Worm (Caenorhabditis elegans) whole organism, L2 larva: ENCODE data around the gene nspc-5.

Experiments
- aly-2 ChIP-seq: fragments of 150-350 bp; optimal IDR thresholded peaks from 2 replicates; lab custom pipeline; 2014; ENCODE audit warnings: missing biosample characterization, missing genetic modification characterization
- unc-39 ChIP-seq: fragments of 150-350 bp; optimal IDR thresholded peaks from 2 replicates; lab custom pipeline; 2014; ENCODE audit warnings: missing biosample characterization, missing genetic modification characterization

DNA sequence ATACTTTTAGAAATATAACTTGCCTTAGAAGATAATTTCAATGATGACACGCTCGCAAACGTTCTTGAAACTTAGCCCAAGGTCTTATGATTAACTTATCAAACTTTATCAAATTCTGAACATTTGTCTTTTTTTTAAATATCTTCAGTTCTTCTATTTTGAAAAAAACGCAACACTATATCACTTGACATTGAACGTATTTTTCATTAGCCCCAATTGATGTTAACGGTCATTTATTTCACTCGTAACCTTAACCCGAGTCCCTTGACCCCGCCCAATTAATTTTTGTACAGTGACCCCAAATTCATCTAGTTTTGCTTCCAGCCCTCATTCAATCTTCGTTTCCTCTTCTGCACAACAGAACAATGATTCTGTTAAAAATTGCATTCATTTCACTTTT, 47.3 kb downstream of the nspc-5 start, which contains the start of gene F18E9.3:
- TF ChIP-seq unc-39 (tag; lab: Kevin White, UChicago) (no peak), aly-2 (no peak)
